Fruit fly (Drosophila melanogaster): ENCODE measurements around the gene CG32448.

CG32448 gene

DNA sequence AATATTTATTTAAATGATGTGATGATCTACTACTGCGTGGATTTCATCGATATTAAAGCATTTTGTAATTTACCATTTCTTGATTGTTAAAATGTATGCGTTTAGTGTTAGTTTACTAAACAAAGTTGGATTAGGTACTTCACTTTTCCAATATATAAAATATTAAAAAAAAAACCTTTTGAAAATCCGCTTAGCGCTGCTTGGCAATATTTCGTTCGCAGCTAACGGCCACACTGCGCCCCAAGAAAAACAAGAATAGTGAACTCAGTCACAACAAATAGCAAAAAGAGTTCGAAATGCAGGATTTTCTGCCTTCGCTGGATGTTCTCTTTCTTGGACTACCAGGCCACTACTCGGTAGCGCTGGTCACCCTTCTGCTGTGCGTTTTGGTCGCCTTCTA lies 5.0 kb downstream of the CG32448 start, which contains the start of gene CG7407:
Gene CG7407 (plus strand): TSS at position 226 of the 400 bp plus-strand sequence.
- TF ChIP-seq Lpt (GFP tag; optimal IDR thresholded peaks at IDR 0.05), result no peak
- no peak for TF ChIP-seq fd85E (GFP tag; optimal IDR thresholded peaks at IDR 0.05)
- peak; percentile 7 for TF ChIP-seq Sox14 (GFP tag; optimal IDR thresholded peaks at IDR 0.05)
- TF ChIP-seq net (GFP tag; optimal IDR thresholded peaks at IDR 0.05), result no peak
- no peak for TF ChIP-seq CG4318 (GFP tag; optimal IDR thresholded peaks at IDR 0.05)
- no peak for TF ChIP-seq dsx (GFP tag; optimal IDR thresholded peaks at IDR 0.05; ENCODE audit: poor library complexity, severe bottlenecking)
- peak; percentile 30 for TF ChIP-seq svp (GFP tag)
- peak in 1 of 2 experiments; percentile 1 for TF ChIP-seq ss (GFP tag; optimal IDR thresholded peaks at IDR 0.05)
- TF ChIP-seq esn (GFP tag; optimal IDR thresholded peaks at IDR 0.05), result peak; percentile 16
- TF ChIP-seq Eip78C (GFP tag), result peak; percentile 62

DNA sequence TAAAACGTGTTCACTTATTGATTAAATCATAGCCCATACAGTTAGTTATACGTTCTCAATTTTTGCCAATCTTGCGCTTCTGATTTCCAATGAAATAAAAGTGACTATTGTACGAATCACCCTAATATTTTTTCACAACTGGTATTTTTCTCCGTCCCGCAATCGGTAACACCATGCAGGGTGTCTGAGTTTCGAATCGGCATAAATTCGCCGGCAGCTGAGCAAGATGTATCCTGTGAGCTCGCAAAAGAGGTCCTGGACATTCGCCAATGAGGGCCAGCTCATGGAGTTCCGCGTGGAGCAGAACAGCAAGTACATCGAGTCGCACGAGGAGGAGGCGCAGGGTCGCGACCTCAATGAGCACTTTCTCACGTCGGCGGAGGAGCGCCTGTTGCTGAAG lies 6.5 kb downstream of the CG32448 start, which contains the start of gene CycH:
Gene CycH (plus strand): TSS at position 218 of the 400 bp plus-strand sequence.
- peak; percentile 33 for TF ChIP-seq Smox (GFP tag; optimal IDR thresholded peaks at IDR 0.05)
- TF ChIP-seq esn (GFP tag; optimal IDR thresholded peaks at IDR 0.05), result peak; percentile 60
- TF ChIP-seq lz (GFP tag; optimal IDR thresholded peaks at IDR 0.05), result peak; percentile 36
- peak; percentile 41 for TF ChIP-seq svp (GFP tag)
- TF ChIP-seq CG6808 (GFP tag; optimal IDR thresholded peaks at IDR 0.05), result no peak
- peak; percentile 13 for TF ChIP-seq topi (GFP tag; optimal IDR thresholded peaks at IDR 0.05)
- no peak for TF ChIP-seq Ets21C (GFP tag; optimal IDR thresholded peaks at IDR 0.05)
- TF ChIP-seq CG8119 (GFP tag; IDR thresholded peaks at IDR 0.05), result peak; percentile 24; the same call in 1 of the 3 replicates
- peak; percentile 39 for TF ChIP-seq Hr39 (GFP tag; optimal IDR thresholded peaks at IDR 0.05)
- peak; percentile 82 for TF ChIP-seq Eip78C (GFP tag)
- TF ChIP-seq cyc (GFP tag; optimal IDR thresholded peaks at IDR 0.05), result peak; percentile 20
- TF ChIP-seq CG11902 (GFP tag; optimal IDR thresholded peaks at IDR 0.05), result no peak
- peak; percentile 14 for TF ChIP-seq achi (GFP tag; optimal IDR thresholded peaks at IDR 0.05)
- TF ChIP-seq pdm3 (GFP tag; optimal IDR thresholded peaks at IDR 0.05), result peak; percentile 17
- TF ChIP-seq CG3032 (tag; optimal IDR thresholded peaks at IDR 0.05), result peak; percentile 14
- no peak for TF ChIP-seq ss (GFP tag; optimal IDR thresholded peaks at IDR 0.05)
- TF ChIP-seq Sox102F (GFP tag; optimal IDR thresholded peaks at IDR 0.05), result peak; percentile 28
- TF ChIP-seq CG6854 (GFP tag; optimal IDR thresholded peaks at IDR 0.05), result peak; percentile 63
- no peak for TF ChIP-seq dac (GFP tag; optimal IDR thresholded peaks at IDR 0.05)
- TF ChIP-seq Ets96B (tag; optimal IDR thresholded peaks at IDR 0.05), result peak; percentile 26
- peak; percentile 39 for TF ChIP-seq CG31627 (GFP tag; optimal IDR thresholded peaks at IDR 0.05)
- TF ChIP-seq CG32006 (GFP tag; optimal IDR thresholded peaks at IDR 0.05), result no peak
- peak; percentile 10 for TF ChIP-seq acj6 (GFP tag; optimal IDR thresholded peaks at IDR 0.05)
- TF ChIP-seq CG6163 (GFP tag; IDR thresholded peaks at IDR 0.05), result no peak
- no peak for TF ChIP-seq spab (GFP tag; optimal IDR thresholded peaks at IDR 0.05)
- TF ChIP-seq CG15336 (GFP tag; IDR thresholded peaks at IDR 0.05), result no peak
- TF ChIP-seq Sox14 (GFP tag; optimal IDR thresholded peaks at IDR 0.05), result peak; percentile 30
- TF ChIP-seq CG8632 (GFP tag; optimal IDR thresholded peaks at IDR 0.05), result peak; percentile 12
- no peak for TF ChIP-seq Met (GFP tag; optimal IDR thresholded peaks at IDR 0.05)
- TF ChIP-seq Blimp-1 (GFP tag; optimal IDR thresholded peaks at IDR 0.05), result no peak
- peak; percentile 56 for TF ChIP-seq CG3919 (GFP tag; optimal IDR thresholded peaks at IDR 0.05)
- peak; percentile 32 for TF ChIP-seq OdsH (GFP tag; optimal IDR thresholded peaks at IDR 0.05)
- TF ChIP-seq Hr4 (GFP tag; optimal IDR thresholded peaks at IDR 0.05), result peak; percentile 17
- TF ChIP-seq CG10631 (GFP tag; optimal IDR thresholded peaks at IDR 0.05), result peak; percentile 29
- no peak for TF ChIP-seq vri (GFP tag; optimal IDR thresholded peaks at IDR 0.05)

dm6 chr3L:21819497-21819896 lies 8.8 kb downstream of the CG32448 start:
- TF ChIP-seq fd59A (GFP tag; optimal IDR thresholded peaks at IDR 0.05) (no peak), Eip93F (GFP tag; optimal IDR thresholded peaks at IDR 0.05) (no peak), CG6276 (GFP tag; optimal IDR thresholded peaks at IDR 0.05) (no peak), CG6854 (GFP tag; optimal IDR thresholded peaks at IDR 0.05) (no peak), ss (GFP tag; optimal IDR thresholded peaks at IDR 0.05) (no peak), CG34406 (GFP tag; optimal IDR thresholded peaks at IDR 0.05) (no peak), CG32006 (GFP tag; optimal IDR thresholded peaks at IDR 0.05) (no peak), CG16779 (tag; optimal IDR thresholded peaks at IDR 0.05) (no peak), achi (GFP tag; optimal IDR thresholded peaks at IDR 0.05) (no peak), Hr39 (GFP tag; optimal IDR thresholded peaks at IDR 0.05) (no peak), net (GFP tag; optimal IDR thresholded peaks at IDR 0.05) (no peak)

Measured in whole organism, prepupa.